Worm (Caenorhabditis elegans): ENCODE data around the gene snrp-40.1.

The snrp-40.1 gene

DNA sequence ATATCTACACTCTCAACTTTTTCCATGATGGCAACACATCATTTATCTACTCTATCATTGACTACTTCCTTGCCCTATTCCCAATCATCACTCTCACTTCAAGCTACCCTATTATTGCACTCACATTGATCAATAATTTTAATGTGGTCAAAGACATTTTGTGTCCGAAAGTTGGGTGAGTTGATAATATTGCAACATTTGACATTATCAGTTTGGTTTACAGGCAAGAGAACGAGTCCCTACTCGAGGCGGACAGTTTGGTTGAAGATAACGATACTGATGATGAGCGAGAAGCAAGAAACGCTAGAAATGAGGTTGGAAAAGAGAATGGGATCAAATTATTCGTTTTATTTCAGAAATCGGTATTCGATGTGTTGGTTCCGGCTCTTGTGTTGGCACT lies 34.9 kb downstream of the snrp-40.1 start:
- TF ChIP-seq ceh-36 (tag; optimal IDR thresholded peaks at IDR 0.05) (no peak), flt-1 (GFP tag; IDR thresholded peaks at IDR 0.05) (no peak), ceh-13 (GFP tag; optimal IDR thresholded peaks at IDR 0.05) (no peak), F13C5.2 (tag; optimal IDR thresholded peaks at IDR 0.05) (no peak), tbx-37 (GFP tag; conservative IDR thresholded peaks at IDR 0.05) (no peak), hmg-4 (GFP tag; optimal IDR thresholded peaks at IDR 0.05) (no peak), aly-1 (tag; optimal IDR thresholded peaks at IDR 0.05) (no peak), ama-1 (optimal IDR thresholded peaks at IDR 0.05) (no peak), B0310.2 (tag; optimal IDR thresholded peaks at IDR 0.05) (no peak), ets-7 (tag; optimal IDR thresholded peaks at IDR 0.05) (no peak), scrt-1 (GFP tag; IDR thresholded peaks at IDR 0.05) (no peak), hnd-1 (tag; optimal IDR thresholded peaks at IDR 0.05) (no peak)

DNA sequence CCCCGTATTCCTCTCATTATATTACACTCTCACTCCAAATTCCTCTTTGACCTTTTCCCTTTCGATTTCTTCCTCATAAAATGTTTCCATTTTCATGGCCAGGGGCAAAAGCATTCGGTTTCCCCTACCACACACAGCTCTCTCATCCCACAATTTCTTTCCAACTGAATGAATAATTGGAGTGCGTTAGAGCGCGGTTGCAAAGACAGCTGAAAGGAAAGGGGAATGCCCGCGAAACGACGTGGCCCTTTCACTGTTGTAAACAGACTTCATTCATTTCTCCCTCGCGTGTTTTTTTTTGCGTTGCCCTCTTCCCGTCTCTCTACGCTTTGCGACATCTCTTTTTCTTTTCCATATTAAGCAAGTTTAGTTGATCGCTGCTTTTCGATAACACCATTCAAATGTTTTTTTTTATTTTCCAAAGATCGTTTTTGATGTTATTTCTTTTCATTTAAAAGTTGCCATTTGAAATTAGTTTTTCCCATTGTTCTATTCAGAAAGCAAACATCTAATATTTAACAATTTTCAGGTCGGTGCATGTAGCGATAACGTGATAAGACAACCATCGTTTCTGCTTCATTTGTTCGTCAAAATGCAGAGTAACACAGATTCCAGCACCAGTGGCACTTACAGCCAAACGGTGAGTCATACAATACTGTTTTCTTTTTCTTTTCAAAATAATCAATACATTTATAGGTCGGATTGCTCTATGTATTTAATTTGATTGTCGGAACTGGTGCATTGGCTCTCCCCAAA lies 37.1 kb downstream of the snrp-40.1 start, which contains the start of gene C03A3.2:
Gene C03A3.2, plus strand, starts transcription at position 530 of the 756 bp plus-strand sequence.
- peak; percentile 75 for TF ChIP-seq hmg-4 (GFP tag; optimal IDR thresholded peaks at IDR 0.05)
- peak; percentile 49 for TF ChIP-seq F13C5.2 (tag; optimal IDR thresholded peaks at IDR 0.05)
- no peak for TF ChIP-seq flt-1 (GFP tag; IDR thresholded peaks at IDR 0.05)

DNA sequence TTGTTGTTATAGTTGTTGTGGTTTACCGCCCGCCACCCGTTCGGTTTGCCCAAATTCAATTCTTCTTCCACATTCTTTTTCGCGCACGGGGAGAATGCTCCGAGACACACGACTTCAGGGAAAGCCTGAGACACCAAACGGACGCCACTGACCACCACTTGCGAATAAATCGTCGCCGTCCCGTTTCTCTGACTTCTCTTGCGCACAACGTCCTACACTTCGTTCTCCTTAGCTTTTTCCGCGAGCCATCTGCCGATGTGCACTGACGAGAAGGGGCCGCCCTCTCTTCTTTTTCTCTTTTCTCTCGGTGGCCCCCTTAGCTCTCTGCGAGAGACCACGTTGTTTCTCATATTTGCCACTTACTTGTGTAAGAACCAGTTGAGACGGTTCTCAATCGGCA lies 42.5 kb downstream of the snrp-40.1 start, which contains the start of gene C03A3.1:
Gene C03A3.1, plus strand, starts transcription at position 291 of the 400 bp plus-strand sequence.
- TF ChIP-seq scrt-1 (GFP tag; IDR thresholded peaks at IDR 0.05) (peak; percentile 43; the same call in 1 of the 2 replicates), F13C5.2 (tag; optimal IDR thresholded peaks at IDR 0.05) (peak; percentile 51), ceh-36 (tag; optimal IDR thresholded peaks at IDR 0.05) (peak; percentile 41), ets-7 (tag; optimal IDR thresholded peaks at IDR 0.05) (no peak), hnd-1 (tag; optimal IDR thresholded peaks at IDR 0.05) (no peak), hmg-4 (GFP tag; optimal IDR thresholded peaks at IDR 0.05) (peak; percentile 62), aly-1 (tag; optimal IDR thresholded peaks at IDR 0.05) (no peak)

DNA sequence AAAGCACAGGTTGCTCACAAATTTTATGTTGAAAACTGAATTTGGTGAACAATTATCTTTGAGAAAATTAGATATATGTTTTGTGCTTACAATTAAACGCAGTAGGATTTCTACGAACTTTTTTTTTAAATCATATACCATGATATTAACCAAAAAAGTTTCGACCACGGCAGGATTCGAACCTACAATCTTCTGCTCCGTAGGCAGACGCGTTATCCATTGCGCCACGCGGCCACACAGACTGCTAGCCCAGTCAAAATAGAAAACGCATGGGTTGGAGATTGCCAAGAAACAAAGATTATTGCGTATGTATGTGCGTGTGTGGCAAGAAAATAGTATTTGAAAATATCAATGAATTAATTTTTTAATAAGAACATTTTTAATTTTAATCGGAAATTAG lies 47.2 kb downstream of the snrp-40.1 start:
- peak; percentile 35 for TF ChIP-seq hmbx-1 (tag; optimal IDR thresholded peaks at IDR 0.05)
- TF ChIP-seq ama-1 (optimal IDR thresholded peaks at IDR 0.05), result no peak
- peak; percentile 66 for TF ChIP-seq ceh-13 (GFP tag; optimal IDR thresholded peaks at IDR 0.05)
- peak; percentile 81 for TF ChIP-seq scrt-1 (GFP tag; IDR thresholded peaks at IDR 0.05)
- TF ChIP-seq aly-1 (tag; optimal IDR thresholded peaks at IDR 0.05), result no peak
- TF ChIP-seq pes-1 (GFP tag; IDR thresholded peaks at IDR 0.05), result peak; percentile 85; the same call in 1 of the 2 replicates
- TF ChIP-seq hnd-1 (tag; optimal IDR thresholded peaks at IDR 0.05), result peak; percentile 63
- TF ChIP-seq tbx-11 (GFP tag; IDR thresholded peaks at IDR 0.05), result peak; percentile 86
- TF ChIP-seq hmg-4 (GFP tag; optimal IDR thresholded peaks at IDR 0.05), result peak; percentile 88
- peak; percentile 36 for TF ChIP-seq ets-7 (tag; optimal IDR thresholded peaks at IDR 0.05)
- peak; percentile 78 for TF ChIP-seq flt-1 (GFP tag; IDR thresholded peaks at IDR 0.05)
- peak; percentile 68; the same call in 1 of the 2 replicates for TF ChIP-seq sea-1 (GFP tag; conservative IDR thresholded peaks at IDR 0.05)
- TF ChIP-seq ceh-36 (tag; optimal IDR thresholded peaks at IDR 0.05), result peak; percentile 78
- peak; percentile 73 for TF ChIP-seq F13C5.2 (tag; optimal IDR thresholded peaks at IDR 0.05)
- peak; percentile 68; the same call in 1 of the 2 replicates for TF ChIP-seq tbx-37 (GFP tag; conservative IDR thresholded peaks at IDR 0.05)
- no peak for TF ChIP-seq B0310.2 (tag; optimal IDR thresholded peaks at IDR 0.05)
- peak; percentile 38 for TF ChIP-seq tra-4 (tag; optimal IDR thresholded peaks at IDR 0.05)

DNA sequence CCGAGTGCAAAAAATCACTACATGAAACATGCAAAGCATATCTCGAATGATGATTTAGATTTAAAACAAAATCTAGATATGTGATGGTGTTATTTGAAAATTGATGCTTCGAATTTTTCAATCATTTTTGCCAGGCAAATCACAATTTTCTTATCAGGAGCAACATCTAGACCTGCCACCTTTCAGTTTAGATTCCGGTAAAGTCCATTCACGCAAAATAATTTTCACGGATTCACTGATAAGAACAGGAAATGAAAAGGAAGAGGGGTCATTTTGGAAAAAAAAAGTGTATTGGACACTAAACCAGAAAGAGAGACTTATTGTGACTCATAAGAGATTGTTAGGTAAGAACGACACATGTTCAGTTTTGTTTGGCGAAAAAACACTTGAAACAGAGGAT lies 47.7 kb downstream of the snrp-40.1 start:
- TF ChIP-seq ceh-36 (tag; optimal IDR thresholded peaks at IDR 0.05) (no peak), flt-1 (GFP tag; IDR thresholded peaks at IDR 0.05) (no peak), ets-7 (tag; optimal IDR thresholded peaks at IDR 0.05) (no peak), hmbx-1 (tag; optimal IDR thresholded peaks at IDR 0.05) (no peak), sea-1 (GFP tag; conservative IDR thresholded peaks at IDR 0.05) (no peak), aly-1 (tag; optimal IDR thresholded peaks at IDR 0.05) (no peak), tbx-11 (GFP tag; IDR thresholded peaks at IDR 0.05) (no peak), hnd-1 (tag; optimal IDR thresholded peaks at IDR 0.05) (no peak), ama-1 (optimal IDR thresholded peaks at IDR 0.05) (no peak), hmg-4 (GFP tag; optimal IDR thresholded peaks at IDR 0.05) (no peak), scrt-1 (GFP tag; IDR thresholded peaks at IDR 0.05) (no peak), tra-4 (tag; optimal IDR thresholded peaks at IDR 0.05) (no peak)

DNA sequence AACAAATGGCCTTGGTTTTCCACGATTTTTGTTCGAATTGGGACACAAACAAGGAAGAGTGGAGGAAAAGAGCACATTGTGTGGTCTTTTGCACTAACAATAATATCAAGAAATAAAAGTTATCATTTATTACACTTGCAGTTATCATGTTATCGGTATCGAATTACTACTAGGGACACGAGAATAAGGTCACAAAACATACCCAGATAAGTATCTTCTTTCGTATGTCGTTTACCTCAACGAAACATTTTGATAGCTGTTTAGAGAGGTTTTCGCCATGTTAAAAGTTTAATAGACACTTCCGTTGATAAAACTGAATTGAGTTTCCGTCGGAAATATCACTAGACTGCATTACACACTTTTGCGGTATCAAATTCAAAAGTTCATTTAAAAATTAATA lies 48.6 kb downstream of the snrp-40.1 start:
- TF ChIP-seq hnd-1 (tag; optimal IDR thresholded peaks at IDR 0.05) (no peak), tbx-37 (GFP tag; conservative IDR thresholded peaks at IDR 0.05) (no peak), ceh-36 (tag; optimal IDR thresholded peaks at IDR 0.05) (no peak), ets-7 (tag; optimal IDR thresholded peaks at IDR 0.05) (no peak), aly-1 (tag; optimal IDR thresholded peaks at IDR 0.05) (no peak), flt-1 (GFP tag; IDR thresholded peaks at IDR 0.05) (no peak), sea-1 (GFP tag; conservative IDR thresholded peaks at IDR 0.05) (no peak), scrt-1 (GFP tag; IDR thresholded peaks at IDR 0.05) (no peak), hmbx-1 (tag; optimal IDR thresholded peaks at IDR 0.05) (no peak), ama-1 (optimal IDR thresholded peaks at IDR 0.05) (no peak), pes-1 (GFP tag; IDR thresholded peaks at IDR 0.05) (no peak), tra-4 (tag; optimal IDR thresholded peaks at IDR 0.05) (no peak), hmg-4 (GFP tag; optimal IDR thresholded peaks at IDR 0.05) (no peak)

DNA sequence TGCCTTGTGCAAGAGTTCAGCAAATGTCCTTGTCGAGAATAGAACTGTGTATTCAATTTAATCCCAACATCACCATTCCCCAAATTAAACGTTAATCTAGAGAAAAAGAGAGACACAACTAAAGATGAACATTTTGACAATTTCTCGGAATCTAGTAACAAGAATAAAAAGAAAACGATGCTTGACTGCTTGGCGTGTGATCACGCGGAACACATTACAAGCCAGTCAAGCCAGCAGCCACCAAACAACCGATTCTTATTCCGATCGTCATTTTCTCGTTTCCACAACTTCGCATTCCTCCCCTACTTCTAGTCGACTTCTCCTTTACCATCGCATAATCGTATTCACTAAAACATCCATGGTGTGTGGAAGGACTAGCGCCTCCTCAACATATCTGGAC lies 50.2 kb downstream of the snrp-40.1 start:
- TF ChIP-seq ama-1 (optimal IDR thresholded peaks at IDR 0.05), result no peak
- TF ChIP-seq sea-1 (GFP tag; conservative IDR thresholded peaks at IDR 0.05), result no peak
- TF ChIP-seq B0310.2 (tag; optimal IDR thresholded peaks at IDR 0.05), result no peak
- TF ChIP-seq hmg-4 (GFP tag; optimal IDR thresholded peaks at IDR 0.05), result no peak
- TF ChIP-seq aly-1 (tag; optimal IDR thresholded peaks at IDR 0.05), result no peak
- no peak for TF ChIP-seq hmbx-1 (tag; optimal IDR thresholded peaks at IDR 0.05)
- no peak for TF ChIP-seq ets-7 (tag; optimal IDR thresholded peaks at IDR 0.05)
- TF ChIP-seq flt-1 (GFP tag; IDR thresholded peaks at IDR 0.05), result no peak
- TF ChIP-seq tra-4 (tag; optimal IDR thresholded peaks at IDR 0.05), result no peak
- no peak for TF ChIP-seq tbx-37 (GFP tag; conservative IDR thresholded peaks at IDR 0.05)
- no peak for TF ChIP-seq F13C5.2 (tag; optimal IDR thresholded peaks at IDR 0.05)
- no peak for TF ChIP-seq pes-1 (GFP tag; IDR thresholded peaks at IDR 0.05)
- TF ChIP-seq scrt-1 (GFP tag; IDR thresholded peaks at IDR 0.05), result no peak
